Fruit fly (Drosophila melanogaster) whole organism, embryonic: ENCODE data around the gene CG6040.
A peak's percentile ranks its signal among the peaks of the same experiment; 100 is the strongest.

Experiments
- Atf6 ChIP-seq: fragments of 200-800 bp; sonication (Bioruptor generic); IDR thresholded peaks from 2 replicates; pipeline ENCODE4 v1.3.6; 2022; ENCODE audit warnings: missing biosample characterization, missing genetic modification characterization
- CG12155 ChIP-seq: fragments of 200-800 bp; sonication (Bioruptor generic); optimal IDR thresholded peaks from 3 replicates; lab custom pipeline; 2016; ENCODE audit warnings: missing biosample characterization, missing genetic modification characterization
- CG13296 ChIP-seq: fragments of 200-800 bp; sonication (Bioruptor generic); optimal IDR thresholded peaks from 3 replicates; lab custom pipeline; 2018; ENCODE audit warnings: missing biosample characterization, mild to moderate bottlenecking, missing genetic modification characterization
- CG13775 ChIP-seq: fragments of 200-800 bp; sonication (Bioruptor generic); optimal IDR thresholded peaks from 3 replicates; lab custom pipeline; 2017; ENCODE audit warnings: missing biosample characterization, mild to moderate bottlenecking, missing genetic modification characterization
- CG15514 ChIP-seq: fragments of 200-800 bp; sonication (Bioruptor generic); optimal IDR thresholded peaks from 3 replicates; lab custom pipeline; 2017; ENCODE audit warnings: missing biosample characterization, missing genetic modification characterization, mild to moderate bottlenecking, moderate library complexity, missing genetic modification reagents
- CG16863 ChIP-seq: fragments of 200-800 bp; sonication (Bioruptor generic); optimal IDR thresholded peaks from 3 replicates; lab custom pipeline; 2016; ENCODE audit warnings: missing biosample characterization, missing genetic modification characterization
- CG2120 ChIP-seq: fragments of 200-800 bp; sonication (Bioruptor generic); optimal IDR thresholded peaks from 3 replicates; lab custom pipeline; 2016; ENCODE audit warnings: missing biosample characterization, missing genetic modification characterization
- CG4360 ChIP-seq: fragments of 200-800 bp; sonication (Bioruptor generic); IDR thresholded peaks from 2 replicates; pipeline ENCODE4 v1.3.6; 2022; ENCODE audit warnings: missing biosample characterization, missing genetic modification characterization
- CG5953 ChIP-seq: fragments of 200-800 bp; sonication (Bioruptor generic); IDR thresholded peaks from 2 replicates; pipeline ENCODE4 v1.3.6; 2022; ENCODE audit warnings: missing biosample characterization, missing genetic modification characterization
- CG6791 ChIP-seq: fragments of 200-800 bp; sonication (Bioruptor generic); IDR thresholded peaks from 3 replicates; pipeline ENCODE4 v1.3.6; 2022; ENCODE audit warnings: missing biosample characterization, missing genetic modification characterization; ENCODE audit not compliant: partially characterized antibody
- CG6813 ChIP-seq: fragments of 200-800 bp; sonication (Bioruptor generic); optimal IDR thresholded peaks from 2 replicates; lab custom pipeline; 2017; ENCODE audit warnings: missing biosample characterization, missing genetic modification characterization, mild to moderate bottlenecking, moderate library complexity, missing genetic modification reagents
- CG7786 ChIP-seq: fragments of 200-800 bp; sonication (Bioruptor generic); optimal IDR thresholded peaks from 2 replicates; lab custom pipeline; 2016; ENCODE audit warnings: missing biosample characterization, missing genetic modification characterization
- CG8281 ChIP-seq: fragments of 200-800 bp; sonication (Bioruptor generic); optimal IDR thresholded peaks from 2 replicates; lab custom pipeline; 2018; ENCODE audit warnings: missing biosample characterization, mild to moderate bottlenecking, missing genetic modification characterization, moderate library complexity
- CG9609 ChIP-seq: fragments of 200-800 bp; sonication (Bioruptor generic); optimal IDR thresholded peaks from 3 replicates; lab custom pipeline; 2016; ENCODE audit warnings: missing biosample characterization, missing genetic modification characterization
- CTCF ChIP-seq: fragments of 200-800 bp; sonication (Bioruptor generic); optimal IDR thresholded peaks from 2 replicates; lab custom pipeline; 2017; ENCODE audit warnings: missing biosample characterization, mild to moderate bottlenecking, missing genetic modification characterization, moderate library complexity
- Deaf1 ChIP-seq: fragments of 200-800 bp; optimal IDR thresholded peaks from 3 replicates; lab custom pipeline; 2019; ENCODE audit warnings: missing biosample characterization, mild to moderate bottlenecking, missing genetic modification characterization, moderate library complexity
- Fer2 ChIP-seq: fragments of 200-800 bp; sonication (Bioruptor generic); optimal IDR thresholded peaks from 2 replicates; lab custom pipeline; 2018; ENCODE audit warnings: missing biosample characterization, mild to moderate bottlenecking, missing genetic modification characterization, moderate library complexity
- HLH3B ChIP-seq: fragments of 200-800 bp; sonication (Bioruptor generic); IDR thresholded peaks from 2 replicates; pipeline ENCODE4 v1.3.6; 2022; ENCODE audit warnings: missing biosample characterization, missing genetic modification characterization
- Hr51 ChIP-seq, 2 experiments: fragments of 200-800 bp; sonication (Bioruptor generic); optimal IDR thresholded peaks; 2 replicates in 1 of 2; 3 replicates in 1 of 2; lab custom pipeline; 2016 to 2018; ENCODE audit warnings: missing biosample characterization in 2 of 2, missing genetic modification characterization in 2 of 2, mild to moderate bottlenecking in 1 of 2, moderate library complexity in 1 of 2
- Lpt ChIP-seq: fragments of >200 bp; optimal IDR thresholded peaks from 2 replicates; lab custom pipeline; 2018; ENCODE audit warnings: missing biosample characterization, missing genetic modification characterization
- Mad ChIP-seq: fragments of 200-800 bp; sonication (Bioruptor generic); optimal IDR thresholded peaks from 2 replicates; lab custom pipeline; 2016; ENCODE audit warnings: missing biosample characterization, missing genetic modification characterization
- Max ChIP-seq: fragments of 200-800 bp; sonication (Bioruptor generic); optimal IDR thresholded peaks from 2 replicates; lab custom pipeline; 2016; ENCODE audit warnings: missing biosample characterization, mild to moderate bottlenecking, missing genetic modification characterization
- Med ChIP-seq: fragments of 200-800 bp; sonication (Bioruptor generic); peaks from one replicate; lab custom pipeline; 2016; ENCODE audit warnings: missing biosample characterization, missing genetic modification characterization, mild to moderate bottlenecking, inconsistent platforms, moderate library complexity
- NfI ChIP-seq: fragments of 200-800 bp; sonication (Bioruptor generic); optimal IDR thresholded peaks from 3 replicates; lab custom pipeline; 2018; ENCODE audit warnings: missing biosample characterization, mild to moderate bottlenecking, missing genetic modification characterization, moderate library complexity
- PHDP ChIP-seq: fragments of 200-800 bp; sonication (Bioruptor generic); optimal IDR thresholded peaks from 3 replicates; lab custom pipeline; 2018; ENCODE audit warnings: missing biosample characterization, mild to moderate bottlenecking, missing genetic modification characterization, moderate library complexity
- Ptx1 ChIP-seq: fragments of 200-800 bp; sonication (Bioruptor generic); IDR thresholded peaks from 2 replicates; pipeline ENCODE4 v1.3.6; 2022; ENCODE audit warnings: missing biosample characterization, missing genetic modification characterization
- Rfx ChIP-seq: fragments of 200-800 bp; sonication (Bioruptor generic); IDR thresholded peaks from 2 replicates; pipeline ENCODE4 v1.3.6; 2022; ENCODE audit warnings: missing biosample characterization, missing genetic modification characterization
- Sox100B ChIP-seq: fragments of 200-800 bp; sonication (Bioruptor generic); optimal IDR thresholded peaks from 3 replicates; lab custom pipeline; 2018; ENCODE audit warnings: missing biosample characterization, mild to moderate bottlenecking, missing genetic modification characterization
- TFAM ChIP-seq: fragments of 200-800 bp; sonication (Bioruptor generic); optimal IDR thresholded peaks from 2 replicates; lab custom pipeline; 2017; ENCODE audit warnings: missing biosample characterization, missing genetic modification characterization, inconsistent platforms
- Tbp ChIP-seq: fragments of >200 bp; optimal IDR thresholded peaks from 2 replicates; lab custom pipeline; 2018; ENCODE audit warnings: missing biosample characterization, missing genetic modification characterization
- ara ChIP-seq: fragments of 200-800 bp; sonication (Bioruptor generic); IDR thresholded peaks from 2 replicates; pipeline ENCODE4 v1.3.6; 2022; ENCODE audit warnings: missing biosample characterization, missing genetic modification characterization
- bab2 ChIP-seq: fragments of 200-800 bp; sonication (Bioruptor generic); optimal IDR thresholded peaks from 2 replicates; lab custom pipeline; 2016; ENCODE audit warnings: missing biosample characterization, missing genetic modification characterization
- cato ChIP-seq: fragments of 200-800 bp; sonication (Bioruptor generic); optimal IDR thresholded peaks from 2 replicates; lab custom pipeline; 2016; ENCODE audit warnings: missing biosample characterization, missing genetic modification characterization, borderline replicate concordance
- chif ChIP-seq, 2 experiments: fragments of 200-800 bp; sonication (Bioruptor generic); optimal IDR thresholded peaks; 3 replicates each; lab custom pipeline; 2016; ENCODE audit warnings: missing biosample characterization in 2 of 2, missing genetic modification characterization in 2 of 2
- dmrt99B ChIP-seq: fragments of 200-800 bp; sonication (Bioruptor generic); optimal IDR thresholded peaks from 2 replicates; lab custom pipeline; 2018; ENCODE audit warnings: missing biosample characterization, mild to moderate bottlenecking, missing genetic modification characterization, moderate library complexity
- gem ChIP-seq: fragments of 200-800 bp; sonication (Bioruptor generic); optimal IDR thresholded peaks from 2 replicates; lab custom pipeline; 2019; ENCODE audit warnings: missing biosample characterization, mild to moderate bottlenecking, missing genetic modification characterization, moderate library complexity
- her ChIP-seq: fragments of 200-800 bp; sonication (Bioruptor generic); optimal IDR thresholded peaks from 2 replicates; lab custom pipeline; 2016; ENCODE audit warnings: missing biosample characterization, missing genetic modification characterization
- hkb ChIP-seq, 2 experiments: fragments of 200-800 bp in 1 of 2; fragments of >200 bp in 1 of 2; sonication (Bioruptor generic) in 1 of 2; IDR thresholded peaks in 1 of 2; optimal IDR thresholded peaks in 1 of 2; 2 replicates each; pipeline versions ENCODE4 v1.3.6 to Lab custom; 2017 to 2022; ENCODE audit warnings: missing biosample characterization in 1 of 2, missing genetic modification characterization in 1 of 2
- mirr ChIP-seq: fragments of 200-800 bp; sonication (Bioruptor generic); optimal IDR thresholded peaks from 3 replicates; lab custom pipeline; 2018; ENCODE audit warnings: missing biosample characterization, mild to moderate bottlenecking, missing genetic modification characterization
- odd ChIP-seq: fragments of 200-800 bp; sonication (Bioruptor generic); optimal IDR thresholded peaks from 2 replicates; lab custom pipeline; 2017; ENCODE audit warnings: missing biosample characterization, mild to moderate bottlenecking, missing genetic modification characterization
- otp ChIP-seq: fragments of 200-800 bp; sonication (Bioruptor generic); IDR thresholded peaks from 3 replicates; pipeline ENCODE4, ENCODE4 v1.3.6; 2022; ENCODE audit warnings: missing biosample characterization, missing genetic modification characterization
- pum ChIP-seq: fragments of 200-800 bp; sonication (Bioruptor generic); optimal IDR thresholded peaks from 2 replicates; lab custom pipeline; 2016; ENCODE audit warnings: missing biosample characterization, missing genetic modification characterization
- repo ChIP-seq: fragments of 200-800 bp; sonication (Bioruptor generic); optimal IDR thresholded peaks from 2 replicates; lab custom pipeline; 2016; ENCODE audit warnings: missing biosample characterization, missing genetic modification characterization
- rib ChIP-seq: fragments of 200-800 bp; sonication (Bioruptor generic); IDR thresholded peaks from 2 replicates; pipeline ENCODE4 v1.3.6; 2022; ENCODE audit warnings: missing biosample characterization, missing genetic modification characterization
- run ChIP-seq: fragments of 200-800 bp; sonication (Bioruptor generic); optimal IDR thresholded peaks from 3 replicates; lab custom pipeline; 2018; ENCODE audit warnings: missing biosample characterization, mild to moderate bottlenecking, missing genetic modification characterization
- sd ChIP-seq: fragments of 200-800 bp; sonication (Bioruptor generic); optimal IDR thresholded peaks from 3 replicates; lab custom pipeline; 2018; ENCODE audit warnings: missing biosample characterization, mild to moderate bottlenecking, missing genetic modification characterization, moderate library complexity
- shn ChIP-seq: fragments of 200-800 bp; sonication (Bioruptor generic); optimal IDR thresholded peaks from 3 replicates; lab custom pipeline; 2016; ENCODE audit warnings: missing biosample characterization, missing genetic modification characterization
- tgo ChIP-seq: fragments of 200-800 bp; sonication (Bioruptor generic); IDR thresholded peaks from 3 replicates; pipeline ENCODE4 v1.3.6; 2022; ENCODE audit warnings: missing biosample characterization, missing genetic modification characterization
- trh ChIP-seq: fragments of 200-800 bp; sonication (Bioruptor generic); optimal IDR thresholded peaks from 2 replicates; lab custom pipeline; 2016; ENCODE audit warnings: missing biosample characterization, missing genetic modification characterization
- unpg ChIP-seq: fragments of 200-800 bp; sonication (Bioruptor generic); optimal IDR thresholded peaks from 3 replicates; lab custom pipeline; 2018; ENCODE audit warnings: missing biosample characterization, mild to moderate bottlenecking, missing genetic modification characterization, moderate library complexity
- wek ChIP-seq: fragments of 200-800 bp; sonication (Bioruptor generic); optimal IDR thresholded peaks from 3 replicates; lab custom pipeline; 2018; ENCODE audit warnings: missing biosample characterization, mild to moderate bottlenecking, missing genetic modification characterization, moderate library complexity
- zfh2 ChIP-seq: fragments of 200-800 bp; sonication (Bioruptor generic); optimal IDR thresholded peaks from 2 replicates; lab custom pipeline; 2016; ENCODE audit warnings: missing biosample characterization, missing genetic modification characterization

Gene CG6040

dm6 chr3R:19074207-19074606 is 22.6 kb upstream of the CG6040 start (continued):
- TF ChIP-seq rib: no peak
- TF ChIP-seq NfI (GFP tag; lab: Kevin White, UChicago): no peak
- TF ChIP-seq CG2120 (GFP tag; lab: Kevin White, UChicago): no peak
- no peak for TF ChIP-seq unpg (GFP tag; lab: Kevin White, UChicago)
- no peak for TF ChIP-seq tgo
- no peak for TF ChIP-seq CG16863 (GFP tag; lab: Kevin White, UChicago)
- no peak for TF ChIP-seq Max (GFP tag; lab: Kevin White, UChicago)
- no peak for TF ChIP-seq repo
- TF ChIP-seq bab2 (GFP tag; lab: Kevin White, UChicago): no peak
- TF ChIP-seq wek (GFP tag; lab: Kevin White, UChicago): no peak
- TF ChIP-seq hkb (optimal IDR thresholded peaks at IDR 0.05; lab: Kevin White, UChicago): no peak
- peak; percentile 62; the same call in 1 of the 2 replicates for TF ChIP-seq hkb (GFP tag; IDR thresholded peaks at IDR 0.05; lab: Robert Waterston, UW)
- TF ChIP-seq CG13296 (GFP tag; lab: Kevin White, UChicago): no peak
- TF ChIP-seq CG8281 (tag; lab: Kevin White, UChicago): no peak
- no peak for TF ChIP-seq CG7786 (GFP tag; lab: Kevin White, UChicago)
- TF ChIP-seq Med (GFP tag; lab: Kevin White, UChicago): peak; percentile 80
- peak; percentile 33; the same call in 1 of the 2 replicates for TF ChIP-seq HLH3B
- peak; percentile 34; the same call in 1 of the 2 replicates for TF ChIP-seq Ptx1 (GFP tag; lab: Robert Waterston, UW)
- no peak for TF ChIP-seq CG6813 (GFP tag; lab: Kevin White, UChicago)
- TF ChIP-seq trh: no peak
- TF ChIP-seq shn: no peak
- no peak for TF ChIP-seq Atf6 (GFP tag; lab: Robert Waterston, UW)
- peak; percentile 41; the same call in 1 of the 3 replicates for TF ChIP-seq otp (GFP tag; lab: Robert Waterston, UW)
- peak; percentile 12 for TF ChIP-seq gem (tag; lab: Kevin White, UChicago)
- TF ChIP-seq CG9609: no peak
- TF ChIP-seq CG4360 (GFP tag; lab: Robert Waterston, UW): peak; percentile 50
- no peak for TF ChIP-seq Deaf1 (tag; lab: Kevin White, UChicago)
- TF ChIP-seq Lpt (GFP tag; lab: Kevin White, UChicago): no peak
- TF ChIP-seq CG6791 (GFP tag; lab: Robert Waterston, UW): no peak
- no peak for TF ChIP-seq Rfx (GFP tag; lab: Robert Waterston, UW)
- no peak for TF ChIP-seq run (tag; lab: Kevin White, UChicago)
- no peak for TF ChIP-seq odd (GFP tag; lab: Kevin White, UChicago)
- no peak for TF ChIP-seq CG13775 (GFP tag; lab: Kevin White, UChicago)
- TF ChIP-seq dmrt99B (tag; lab: Kevin White, UChicago): peak; percentile 3
- peak; percentile 53; the same call in 1 of the 2 replicates for TF ChIP-seq ara (GFP tag; lab: Robert Waterston, UW)
- no peak for TF ChIP-seq Tbp (GFP tag; lab: Kevin White, UChicago)
- no peak for TF ChIP-seq zfh2 (GFP tag; lab: Kevin White, UChicago)
- TF ChIP-seq CG12155: no peak
- TF ChIP-seq Mad (GFP tag; lab: Kevin White, UChicago): no peak
- no peak for TF ChIP-seq Sox100B (GFP tag; lab: Kevin White, UChicago)
- TF ChIP-seq mirr: no peak
- no peak for TF ChIP-seq sd
- no peak for TF ChIP-seq chif (GFP tag; optimal IDR thresholded peaks at IDR 0.05; lab: Kevin White, UChicago)
- TF ChIP-seq CG15514 (GFP tag; lab: Kevin White, UChicago): no peak
- no peak for TF ChIP-seq her (GFP tag; lab: Kevin White, UChicago)
- no peak for TF ChIP-seq cato
- no peak for TF ChIP-seq Fer2 (tag; lab: Kevin White, UChicago)
- no peak for TF ChIP-seq Hr51 (GFP tag; optimal IDR thresholded peaks at IDR 0.05; lab: Kevin White, UChicago)
- no peak for TF ChIP-seq CG5953 (GFP tag; lab: Robert Waterston, UW)
- TF ChIP-seq CTCF (GFP tag; lab: Kevin White, UChicago): no peak
- TF ChIP-seq pum (GFP tag; lab: Kevin White, UChicago): no peak
- no peak for TF ChIP-seq TFAM (GFP tag; lab: Kevin White, UChicago)
- TF ChIP-seq PHDP (tag; lab: Kevin White, UChicago): no peak
